Worm (Caenorhabditis elegans) whole organism, L4 larva: Measurements from ENCODE around the gene str-141.

Source experiments
- F26F4.8 ChIP-seq: fragments of 200-800 bp; sonication (Bioruptor generic); conservative IDR thresholded peaks from 2 replicates; pipeline ENCODE4 v1.3.6; 2022; ENCODE audit warnings: missing genetic modification characterization, missing compliant biosample characterization
- aha-1 ChIP-seq: fragments of 150-350 bp; peaks from one replicate; lab custom pipeline; 2014; ENCODE audit warnings: missing biosample characterization, missing genetic modification characterization
- attf-4 ChIP-seq: sonication (generic microtip); optimal IDR thresholded peaks from 3 replicates; lab custom pipeline; 2017; ENCODE audit warnings: missing biosample characterization, missing genetic modification characterization
- ceh-20 ChIP-seq: fragments of 200-800 bp; sonication (Bioruptor generic); IDR thresholded peaks from 2 replicates; pipeline ENCODE4 v1.3.6; 2022; ENCODE audit warnings: missing genetic modification reagents, missing genetic modification characterization, missing compliant biosample characterization
- egl-27 ChIP-seq: sonication (generic microtip); optimal IDR thresholded peaks from 3 replicates; lab custom pipeline; 2017; ENCODE audit warnings: missing biosample characterization, missing genetic modification reagents, missing genetic modification characterization
- fkh-10 ChIP-seq: fragments of 150-350 bp; optimal IDR thresholded peaks from 2 replicates; lab custom pipeline; 2014; ENCODE audit warnings: missing biosample characterization, missing genetic modification reagents, missing genetic modification characterization
- lir-3 ChIP-seq: sonication (generic microtip); optimal IDR thresholded peaks from 2 replicates; lab custom pipeline; 2016; ENCODE audit warnings: mild to moderate bottlenecking, missing genetic modification characterization, missing compliant biosample characterization
- mxl-2 ChIP-seq: fragments of 200-800 bp; sonication (Bioruptor generic); conservative IDR thresholded peaks from 2 replicates; pipeline ENCODE4 v1.3.6; 2022; ENCODE audit warnings: missing genetic modification reagents, missing genetic modification characterization, missing compliant biosample characterization
- nhr-11 ChIP-seq: fragments of 150-350 bp; optimal IDR thresholded peaks from 2 replicates; lab custom pipeline; 2014; ENCODE audit warnings: missing biosample characterization, missing genetic modification characterization
- nhr-111 ChIP-seq: fragments of 200-800 bp; sonication (Bioruptor generic); optimal IDR thresholded peaks from 2 replicates; lab custom pipeline; 2018; ENCODE audit warnings: mild to moderate bottlenecking, missing genetic modification characterization, missing compliant biosample characterization
- nhr-77 ChIP-seq: fragments of 150-350 bp; optimal IDR thresholded peaks from 2 replicates; lab custom pipeline; 2014; ENCODE audit warnings: missing biosample characterization, missing genetic modification characterization
- unc-130 ChIP-seq: sonication (generic microtip); optimal IDR thresholded peaks from 2 replicates; lab custom pipeline; 2016; ENCODE audit warnings: missing genetic modification reagents, missing genetic modification characterization, missing compliant biosample characterization

- no peak for TF ChIP-seq fkh-10 (GFP tag; lab: Kevin White, UChicago)
- no peak for TF ChIP-seq F26F4.8 (GFP tag; lab: Robert Waterston, UW)
- no peak for TF ChIP-seq nhr-77 (tag; lab: Kevin White, UChicago)
- no peak for TF ChIP-seq aha-1 (tag; lab: Kevin White, UChicago)
- no peak for TF ChIP-seq mxl-2 (GFP tag; lab: Robert Waterston, UW)
- TF ChIP-seq unc-130 (GFP tag; lab: Kevin White, UChicago): no peak
- no peak for TF ChIP-seq egl-27 (tag; lab: Kevin White, UChicago)
- TF ChIP-seq nhr-11: no peak
- TF ChIP-seq ceh-20 (GFP tag; lab: Robert Waterston, UW): no peak
- TF ChIP-seq attf-4 (tag; lab: Kevin White, UChicago): no peak
- no peak for TF ChIP-seq lir-3 (tag; lab: Kevin White, UChicago)
- no peak for TF ChIP-seq nhr-111 (GFP tag; lab: Kevin White, UChicago)
Measured at ce11 chrV:11346912-11347311, 23.3 kb upstream of the str-141 start, which contains the start of gene grl-7.
